Worm (Caenorhabditis elegans): ENCODE results near the gene W06F12.3.

W06F12.3 gene

ce11 chrIII:13735008-13735407 is at the start of gene W06F12.3:
Gene W06F12.3, plus strand, starts transcription at chrIII:13735030.
- no peak for TF ChIP-seq lin-32 (GFP tag; optimal IDR thresholded peaks at IDR 0.05)
- no peak for TF ChIP-seq nhr-76 (tag; optimal IDR thresholded peaks at IDR 0.05)
- TF ChIP-seq nhr-28 (tag; optimal IDR thresholded peaks at IDR 0.05), result no peak
- TF ChIP-seq mls-2 (tag; optimal IDR thresholded peaks at IDR 0.05), result no peak
- no peak for TF ChIP-seq pha-4 (tag; optimal IDR thresholded peaks at IDR 0.05)
- TF ChIP-seq M03D4.4 (tag; optimal IDR thresholded peaks at IDR 0.05), result no peak
- TF ChIP-seq ham-2 (GFP tag; optimal IDR thresholded peaks at IDR 0.05), result no peak

- TF ChIP-seq unc-62 (GFP tag; optimal IDR thresholded peaks at IDR 0.05) (no peak), bed-3 (GFP tag; optimal IDR thresholded peaks at IDR 0.05) (no peak), nhr-28 (tag; optimal IDR thresholded peaks at IDR 0.05) (no peak), pha-4 (tag; optimal IDR thresholded peaks at IDR 0.05) (no peak), M03D4.4 (tag; optimal IDR thresholded peaks at IDR 0.05) (no peak), ces-1 (GFP tag; optimal IDR thresholded peaks at IDR 0.05) (no peak), ceh-43 (GFP tag; optimal IDR thresholded peaks at IDR 0.05) (no peak), ham-2 (GFP tag; optimal IDR thresholded peaks at IDR 0.05) (no peak), elt-3 (tag; optimal IDR thresholded peaks at IDR 0.05) (no peak), zip-8 (tag; optimal IDR thresholded peaks at IDR 0.05) (no peak), mep-1 (tag; optimal IDR thresholded peaks at IDR 0.05) (no peak), tbx-8 (GFP tag; optimal IDR thresholded peaks at IDR 0.05) (no peak), nhr-237 (tag; optimal IDR thresholded peaks at IDR 0.05) (no peak), unc-120 (tag; optimal IDR thresholded peaks at IDR 0.05; ENCODE audit: poor library complexity, severe bottlenecking) (no peak), lin-32 (GFP tag; optimal IDR thresholded peaks at IDR 0.05) (no peak)
Observed at ce11 chrIII:13686309-13686708, 48.5 kb upstream of the W06F12.3 start, which contains the start of gene dyf-2. Gene dyf-2, minus strand, starts transcription at chrIII:13686445.

- TF ChIP-seq unc-120 (tag; optimal IDR thresholded peaks at IDR 0.05; ENCODE audit: poor library complexity, severe bottlenecking) (no peak), ces-1 (GFP tag; optimal IDR thresholded peaks at IDR 0.05) (peak; percentile 15), ceh-39 (tag; optimal IDR thresholded peaks at IDR 0.05) (peak; percentile 49), pha-4 (tag; optimal IDR thresholded peaks at IDR 0.05) (peak; percentile 7), mep-1 (tag; optimal IDR thresholded peaks at IDR 0.05) (peak; percentile 44)
Observed at ce11 chrIII:13687211-13687610, 47.6 kb upstream of the W06F12.3 start, which contains the start of gene cul-2. Gene cul-2, plus strand, starts transcription at chrIII:13687269.

ce11 chrIII:13692555-13692954 is 42.3 kb upstream of the W06F12.3 start, which contains the start of gene cyn-2:
Gene cyn-2, plus strand, starts transcription at chrIII:13692668.
- TF ChIP-seq nhr-2 (tag; optimal IDR thresholded peaks at IDR 0.05) (no peak), elt-3 (tag; optimal IDR thresholded peaks at IDR 0.05) (no peak), hlh-1 (tag; optimal IDR thresholded peaks at IDR 0.05) (no peak), ceh-43 (GFP tag; optimal IDR thresholded peaks at IDR 0.05) (no peak), lin-13 (tag; optimal IDR thresholded peaks at IDR 0.05) (no peak), ceh-83 (GFP tag; optimal IDR thresholded peaks at IDR 0.05) (no peak), mls-2 (tag; optimal IDR thresholded peaks at IDR 0.05) (no peak), snpc-4 (tag; optimal IDR thresholded peaks at IDR 0.05) (no peak), lsy-2 (tag; optimal IDR thresholded peaks at IDR 0.05) (no peak), nhr-76 (tag; optimal IDR thresholded peaks at IDR 0.05) (no peak), nhr-237 (tag; optimal IDR thresholded peaks at IDR 0.05) (no peak), ham-2 (GFP tag; optimal IDR thresholded peaks at IDR 0.05) (no peak), cnd-1 (tag; optimal IDR thresholded peaks at IDR 0.05) (no peak), ces-1 (GFP tag; optimal IDR thresholded peaks at IDR 0.05) (no peak), unc-39 (tag; optimal IDR thresholded peaks at IDR 0.05) (no peak), ceh-39 (tag; optimal IDR thresholded peaks at IDR 0.05) (no peak), bed-3 (GFP tag; optimal IDR thresholded peaks at IDR 0.05) (no peak), pha-4 (tag; optimal IDR thresholded peaks at IDR 0.05) (no peak), nhr-28 (tag; optimal IDR thresholded peaks at IDR 0.05) (no peak), drap-1 (GFP tag; optimal IDR thresholded peaks at IDR 0.05) (no peak)

- TF ChIP-seq elt-3 (tag; optimal IDR thresholded peaks at IDR 0.05) (no peak), drap-1 (GFP tag; optimal IDR thresholded peaks at IDR 0.05) (no peak)
Observed at ce11 chrIII:13693187-13693586, 41.6 kb upstream of the W06F12.3 start.

- TF ChIP-seq cnd-1 (tag; optimal IDR thresholded peaks at IDR 0.05), result peak; percentile 53
- no peak for TF ChIP-seq nhr-28 (tag; optimal IDR thresholded peaks at IDR 0.05)
- TF ChIP-seq unc-120 (tag; optimal IDR thresholded peaks at IDR 0.05; ENCODE audit: poor library complexity, severe bottlenecking), result peak; percentile 52
- TF ChIP-seq pha-4 (tag; optimal IDR thresholded peaks at IDR 0.05), result peak; percentile 59
Observed at ce11 chrIII:13694048-13694447, 40.8 kb upstream of the W06F12.3 start.

Measured in whole organism, mixed stage, embryonic.